Fruit fly (Drosophila melanogaster) Kc167 (cell line): Measurements from ENCODE around the gene mRpS26.

Experiments used
- psq ChIP-seq: fragments of >200 bp; optimal IDR thresholded peaks from 2 replicates; lab custom pipeline; 2017; ENCODE audit warnings: missing external identifiers
- ttk ChIP-seq: sonication (Bioruptor generic); optimal IDR thresholded peaks from 2 replicates; lab custom pipeline; 2017; ENCODE audit warnings: missing external identifiers

DNA sequence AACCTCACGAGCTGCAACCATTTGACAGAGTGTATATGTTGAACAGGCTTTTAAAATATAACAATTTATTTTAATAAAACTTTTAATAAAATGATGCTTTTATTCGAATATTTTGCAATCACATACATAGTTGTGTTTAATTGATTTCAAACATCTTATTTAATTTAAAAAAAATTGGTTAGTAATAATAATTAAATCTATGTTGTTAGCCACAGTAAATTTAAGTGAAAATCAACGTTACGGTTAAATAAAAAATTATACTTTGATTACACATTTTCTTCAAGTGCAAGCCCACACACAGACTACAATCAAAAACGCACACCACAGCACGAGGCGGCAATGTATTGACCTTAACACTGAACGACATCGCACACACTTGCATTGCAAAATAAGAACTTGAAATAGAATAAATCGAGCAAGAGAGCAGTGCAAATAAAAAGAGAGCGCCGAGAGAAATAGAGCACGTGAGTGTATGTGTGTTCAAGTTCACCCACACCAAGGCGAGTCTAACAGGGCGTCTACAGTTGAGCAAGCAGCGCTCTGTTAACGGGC is 43.3 kb upstream of the mRpS26 start:
- TF ChIP-seq ttk (lab: Kevin White, UChicago) (no peak), psq (lab: Kevin White, UChicago) (no peak)
